Fruit fly (Drosophila melanogaster) whole organism, prepupa: Measurements from ENCODE around the gene CG4576.

ENCODE experiments used
- CG1621 ChIP-seq: fragments of 200-800 bp; sonication (Bioruptor generic); optimal IDR thresholded peaks from 3 replicates; lab custom pipeline; 2018; ENCODE audit warnings: missing biosample characterization, mild to moderate bottlenecking, missing genetic modification characterization
- CG16779 ChIP-seq: fragments of 200-800 bp; sonication (Bioruptor generic); optimal IDR thresholded peaks from 3 replicates; lab custom pipeline; 2017; ENCODE audit warnings: missing biosample characterization, mild to moderate bottlenecking, missing genetic modification characterization
- CG3032 ChIP-seq: fragments of 200-800 bp; optimal IDR thresholded peaks from 2 replicates; lab custom pipeline; 2019; ENCODE audit warnings: missing biosample characterization, mild to moderate bottlenecking, missing genetic modification characterization, moderate library complexity
- CG6854 ChIP-seq: fragments of 200-800 bp; sonication (Bioruptor generic); optimal IDR thresholded peaks from 2 replicates; lab custom pipeline; 2017; ENCODE audit warnings: missing biosample characterization, mild to moderate bottlenecking, missing genetic modification characterization
- Ets96B ChIP-seq: fragments of 200-800 bp; optimal IDR thresholded peaks from 2 replicates; lab custom pipeline; 2019; ENCODE audit warnings: missing biosample characterization, mild to moderate bottlenecking, missing genetic modification characterization, moderate library complexity
- Hr39 ChIP-seq: fragments of 200-800 bp; sonication (Bioruptor generic); optimal IDR thresholded peaks from 2 replicates; lab custom pipeline; 2016; ENCODE audit warnings: missing biosample characterization, missing genetic modification characterization

DNA sequence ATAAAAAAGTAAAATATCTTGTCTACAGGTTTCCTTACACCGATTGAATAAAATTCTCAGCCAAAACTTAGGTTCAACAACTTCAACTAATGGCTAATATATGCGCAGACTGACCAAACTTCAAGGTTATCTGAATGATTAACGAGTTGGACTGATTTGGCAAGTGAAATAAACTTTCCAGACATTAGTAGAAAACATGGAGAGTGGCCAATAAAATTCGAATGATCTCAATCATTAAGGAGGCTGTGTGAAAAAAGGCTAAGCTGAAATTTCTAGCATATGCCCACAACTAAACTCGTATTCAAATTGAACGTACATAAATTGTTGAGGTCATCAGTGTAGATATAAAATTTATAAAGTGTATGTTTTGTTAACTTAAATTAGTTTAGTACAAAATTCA lies 46.0 kb upstream of the CG4576 start, which contains the start of gene CG5614:
- TF ChIP-seq CG6854 (GFP tag; lab: Kevin White, UChicago) = no peak
- TF ChIP-seq CG16779 (tag; lab: Kevin White, UChicago) = no peak
- no peak for TF ChIP-seq Hr39
- TF ChIP-seq CG1621 (tag; lab: Kevin White, UChicago) = no peak
- TF ChIP-seq Ets96B (tag; lab: Kevin White, UChicago) = no peak
- no peak for TF ChIP-seq CG3032 (tag; lab: Kevin White, UChicago)
